Comparison of ENCODE assay signal across 2 worm cellular contexts in genomic region chrV:8031121-8031520, ce11.
TF ChIP-seq lines count a peak whose summit lies in the region.

TSS of gene vars-1 (plus strand) at chrV:8031411.

TF ChIP-seq in whole organism, L1 larva, 84 proteins besides CTCF, POLR2A, EP300 and RAD21 (continued from another document):
- no peak for TF ChIP-seq unc-98 (GFP tag; IDR thresholded peaks at IDR 0.05; lab: Robert Waterston, UW)
- peak; percentile 51 for TF ChIP-seq nhr-77 (tag; optimal IDR thresholded peaks at IDR 0.05; lab: Kevin White, UChicago)
- TF ChIP-seq isw-1 (GFP tag; IDR thresholded peaks at IDR 0.05; lab: Robert Waterston, UW): peak; percentile 23; the same call in 1 of the 2 replicates
- TF ChIP-seq snpc-4 (tag; optimal IDR thresholded peaks at IDR 0.05; lab: Kevin White, UChicago): no peak
- TF ChIP-seq rnt-1 (tag; optimal IDR thresholded peaks at IDR 0.05; lab: Kevin White, UChicago): peak; percentile 70
- TF ChIP-seq nhr-76 (tag; optimal IDR thresholded peaks at IDR 0.05; lab: Kevin White, UChicago): no peak
- TF ChIP-seq snu-23 (GFP tag; optimal IDR thresholded peaks at IDR 0.05; lab: Kevin White, UChicago): peak; percentile 75
- TF ChIP-seq dpl-1 (GFP tag; optimal IDR thresholded peaks at IDR 0.05; lab: Kevin White, UChicago): peak; percentile 92 to 97 (median 97)
- no peak for TF ChIP-seq ceh-88 (GFP tag; IDR thresholded peaks at IDR 0.05; lab: Robert Waterston, UW)
- TF ChIP-seq lin-39 (tag; optimal IDR thresholded peaks at IDR 0.05; lab: Kevin White, UChicago): peak; percentile 6
- peak; percentile 63 for TF ChIP-seq unc-130 (tag; optimal IDR thresholded peaks at IDR 0.05; lab: Kevin White, UChicago)
- no peak for TF ChIP-seq alr-1 (tag; optimal IDR thresholded peaks at IDR 0.05; lab: Kevin White, UChicago; ENCODE audit: borderline replicate concordance)

TF ChIP-seq in whole organism, young adult, 124 proteins besides CTCF, POLR2A, EP300 and RAD21 (continued from another document):
- TF ChIP-seq Y79H2A.3 (GFP tag; conservative IDR thresholded peaks at IDR 0.05; lab: Robert Waterston, UW) (no peak), rcor-1 (GFP tag; IDR thresholded peaks at IDR 0.05; lab: Robert Waterston, UW) (no peak)
